Worm (Caenorhabditis elegans) whole organism, mixed stage, embryonic: ENCODE data around the gene W08G11.5.

ENCODE experiments used
- M03D4.4 ChIP-seq: sonication (generic microtip); optimal IDR thresholded peaks from 2 replicates; lab custom pipeline; 2017; ENCODE audit warnings: mild to moderate bottlenecking, missing genetic modification characterization, missing compliant biosample characterization
- bed-3 ChIP-seq: fragments of 200-800 bp; sonication (Bioruptor generic); optimal IDR thresholded peaks from 3 replicates; lab custom pipeline; 2018; ENCODE audit warnings: mild to moderate bottlenecking, missing genetic modification characterization, moderate library complexity, missing compliant biosample characterization
- blmp-1 ChIP-seq: fragments of 150-350 bp; optimal IDR thresholded peaks from 2 replicates; lab custom pipeline; 2014; ENCODE audit warnings: missing biosample characterization, missing genetic modification characterization
- ceh-39 ChIP-seq: fragments of 150-350 bp; optimal IDR thresholded peaks from 2 replicates; lab custom pipeline; 2014; ENCODE audit warnings: missing biosample characterization, missing genetic modification characterization
- ceh-43 ChIP-seq: fragments of 200-800 bp; sonication (Bioruptor generic); optimal IDR thresholded peaks from 2 replicates; lab custom pipeline; 2018; ENCODE audit warnings: mild to moderate bottlenecking, missing genetic modification characterization, moderate library complexity, missing compliant biosample characterization
- ceh-83 ChIP-seq: fragments of 200-800 bp; sonication (Bioruptor generic); optimal IDR thresholded peaks from 2 replicates; lab custom pipeline; 2018; ENCODE audit warnings: mild to moderate bottlenecking, missing genetic modification characterization, missing compliant biosample characterization
- ces-1 ChIP-seq: fragments of 150-350 bp; optimal IDR thresholded peaks from 2 replicates; lab custom pipeline; 2014; ENCODE audit warnings: missing biosample characterization, missing genetic modification reagents, missing genetic modification characterization
- cnd-1 ChIP-seq: fragments of 200-800 bp; sonication (Bioruptor generic); optimal IDR thresholded peaks from 2 replicates; lab custom pipeline; 2018; ENCODE audit warnings: mild to moderate bottlenecking, missing genetic modification characterization, missing compliant biosample characterization
- drap-1 ChIP-seq: fragments of 200-800 bp; sonication (Bioruptor generic); optimal IDR thresholded peaks from 3 replicates; lab custom pipeline; 2018; ENCODE audit warnings: mild to moderate bottlenecking, missing genetic modification characterization, missing compliant biosample characterization
- elt-1 ChIP-seq: sonication (generic microtip); optimal IDR thresholded peaks from 2 replicates; lab custom pipeline; 2017; ENCODE audit warnings: missing genetic modification characterization, mild to moderate bottlenecking, missing compliant biosample characterization, antibody characterized with exemption, moderate library complexity, borderline replicate concordance; ENCODE audit not compliant: insufficient read depth
- elt-3 ChIP-seq: fragments of 150-350 bp; optimal IDR thresholded peaks from 2 replicates; lab custom pipeline; 2014; ENCODE audit warnings: missing biosample characterization, missing genetic modification characterization
- ham-2 ChIP-seq: fragments of 200-800 bp; sonication (Bioruptor generic); optimal IDR thresholded peaks from 2 replicates; lab custom pipeline; 2018; ENCODE audit warnings: mild to moderate bottlenecking, missing genetic modification characterization, missing compliant biosample characterization
- hlh-1 ChIP-seq: fragments of 150-350 bp; optimal IDR thresholded peaks from 2 replicates; lab custom pipeline; 2014; ENCODE audit warnings: missing biosample characterization, missing genetic modification reagents, missing genetic modification characterization
- lin-13 ChIP-seq: fragments of 150-350 bp; optimal IDR thresholded peaks from 2 replicates; lab custom pipeline; 2014; ENCODE audit warnings: missing biosample characterization, missing genetic modification characterization
- lin-32 ChIP-seq: fragments of 200-800 bp; sonication (Bioruptor generic); optimal IDR thresholded peaks from 2 replicates; lab custom pipeline; 2018; ENCODE audit warnings: mild to moderate bottlenecking, missing genetic modification characterization, missing compliant biosample characterization
- lsy-2 ChIP-seq: fragments of 150-350 bp; optimal IDR thresholded peaks from 2 replicates; lab custom pipeline; 2014; ENCODE audit warnings: missing biosample characterization, missing genetic modification characterization
- mab-5 ChIP-seq: fragments of 150-350 bp; optimal IDR thresholded peaks from 2 replicates; lab custom pipeline; 2014; ENCODE audit warnings: missing biosample characterization, missing genetic modification characterization
- mep-1 ChIP-seq: fragments of 150-350 bp; optimal IDR thresholded peaks from 2 replicates; lab custom pipeline; 2017; ENCODE audit warnings: missing biosample characterization, missing genetic modification reagents, missing genetic modification characterization, inconsistent platforms
- mls-2 ChIP-seq: sonication (generic microtip); optimal IDR thresholded peaks from 2 replicates; lab custom pipeline; 2016; ENCODE audit warnings: mild to moderate bottlenecking, missing genetic modification characterization, moderate library complexity, missing compliant biosample characterization
- nhr-12 ChIP-seq: fragments of 150-350 bp; optimal IDR thresholded peaks from 2 replicates; lab custom pipeline; 2014; ENCODE audit warnings: missing biosample characterization, missing genetic modification characterization
- nhr-2 ChIP-seq: fragments of 150-350 bp; optimal IDR thresholded peaks from 2 replicates; lab custom pipeline; 2014; ENCODE audit warnings: missing biosample characterization, missing genetic modification characterization
- nhr-237 ChIP-seq: fragments of 150-350 bp; optimal IDR thresholded peaks from 2 replicates; lab custom pipeline; 2014; ENCODE audit warnings: missing biosample characterization, missing genetic modification characterization
- nhr-28 ChIP-seq: fragments of 150-350 bp; optimal IDR thresholded peaks from 2 replicates; lab custom pipeline; 2014; ENCODE audit warnings: missing biosample characterization, missing genetic modification characterization
- nhr-76 ChIP-seq: sonication (generic microtip); optimal IDR thresholded peaks from 2 replicates; lab custom pipeline; 2017; ENCODE audit warnings: missing biosample characterization, missing genetic modification characterization
- pha-4 ChIP-seq: fragments of 150-350 bp; optimal IDR thresholded peaks from 2 replicates; lab custom pipeline; 2018; ENCODE audit warnings: missing biosample characterization, missing genetic modification reagents, missing genetic modification characterization
- sem-2 ChIP-seq: fragments of 200-800 bp; sonication (Bioruptor generic); optimal IDR thresholded peaks from 2 replicates; lab custom pipeline; 2018; ENCODE audit warnings: mild to moderate bottlenecking, missing genetic modification characterization, missing compliant biosample characterization
- snpc-4 ChIP-seq: fragments of 150-350 bp; optimal IDR thresholded peaks from 2 replicates; lab custom pipeline; 2014; ENCODE audit warnings: missing biosample characterization, missing genetic modification characterization
- sptf-1 ChIP-seq: sonication (generic microtip); optimal IDR thresholded peaks from 2 replicates; lab custom pipeline; 2017; ENCODE audit warnings: mild to moderate bottlenecking, missing genetic modification characterization, moderate library complexity, missing compliant biosample characterization
- tbx-8 ChIP-seq: fragments of 200-800 bp; sonication (Bioruptor generic); optimal IDR thresholded peaks from 2 replicates; lab custom pipeline; 2018; ENCODE audit warnings: mild to moderate bottlenecking, missing genetic modification characterization, moderate library complexity, missing compliant biosample characterization
- unc-120 ChIP-seq: sonication (generic microtip); optimal IDR thresholded peaks from 2 replicates; lab custom pipeline; 2017; ENCODE audit warnings: missing genetic modification characterization, missing compliant biosample characterization; ENCODE audit not compliant: poor library complexity, severe bottlenecking
- unc-39 ChIP-seq: fragments of 150-350 bp; optimal IDR thresholded peaks from 2 replicates; lab custom pipeline; 2014; ENCODE audit warnings: missing biosample characterization, missing genetic modification characterization
- unc-62 ChIP-seq: fragments of 150-350 bp; optimal IDR thresholded peaks from 2 replicates; lab custom pipeline; 2014; ENCODE audit warnings: missing biosample characterization, missing genetic modification reagents, missing genetic modification characterization
- zip-8 ChIP-seq: fragments of 150-350 bp; optimal IDR thresholded peaks from 2 replicates; lab custom pipeline; 2014; ENCODE audit warnings: missing biosample characterization, missing genetic modification characterization
- ztf-11 ChIP-seq: fragments of 150-350 bp; optimal IDR thresholded peaks from 2 replicates; lab custom pipeline; 2014; ENCODE audit warnings: missing biosample characterization, missing genetic modification characterization

W08G11.5 gene

DNA sequence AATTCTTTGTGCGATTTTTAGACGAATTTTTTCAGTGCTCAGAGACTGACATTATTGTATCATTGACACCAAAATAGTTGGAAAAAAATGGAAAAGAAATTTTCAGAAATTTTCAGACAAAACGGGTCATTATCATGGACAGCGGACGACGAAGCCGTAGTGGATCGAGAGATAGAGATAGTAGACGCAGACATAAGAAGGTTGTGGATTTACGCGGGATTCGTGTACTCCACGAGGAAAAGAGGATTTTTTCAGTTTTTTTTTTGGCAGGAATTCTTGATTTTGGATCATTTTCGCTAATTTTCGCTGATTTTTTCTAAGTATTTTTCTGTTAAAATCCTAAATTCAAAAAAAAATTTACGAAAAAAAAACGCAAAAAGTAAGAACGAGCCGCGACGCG is 21.3 kb upstream of the W08G11.5 start, which contains the start of gene W08G11.3:
Gene W08G11.3 (plus strand): TSS at position 107 of the 400 bp plus-strand sequence.
- TF ChIP-seq drap-1 (no peak), M03D4.4 (tag; lab: Kevin White, UChicago) (no peak), mab-5 (tag; lab: Kevin White, UChicago) (no peak), nhr-12 (tag; lab: Kevin White, UChicago) (no peak), ces-1 (GFP tag; lab: Kevin White, UChicago) (no peak), mep-1 (no peak), ceh-43 (GFP tag; lab: Kevin White, UChicago) (no peak), lin-32 (GFP tag; lab: Kevin White, UChicago) (no peak), ceh-83 (GFP tag; lab: Kevin White, UChicago) (no peak), zip-8 (tag; lab: Kevin White, UChicago) (no peak), mls-2 (no peak), snpc-4 (tag; lab: Kevin White, UChicago) (no peak), unc-120 (tag; lab: Kevin White, UChicago) (no peak), nhr-28 (no peak), lin-13 (tag; lab: Kevin White, UChicago) (no peak), unc-62 (no peak)

ce11 chrV:16361350-16361749 is 15.0 kb upstream of the W08G11.5 start:
- TF ChIP-seq sem-2 (GFP tag; lab: Kevin White, UChicago) (no peak), ham-2 (GFP tag; lab: Kevin White, UChicago) (no peak), nhr-2 (tag; lab: Kevin White, UChicago) (no peak), unc-39 (tag; lab: Kevin White, UChicago) (no peak), unc-120 (tag; lab: Kevin White, UChicago) (no peak), mls-2 (no peak), ceh-39 (no peak), sptf-1 (tag; lab: Kevin White, UChicago) (no peak), nhr-28 (no peak), nhr-76 (tag; lab: Kevin White, UChicago) (no peak), cnd-1 (tag; lab: Kevin White, UChicago) (no peak)

DNA sequence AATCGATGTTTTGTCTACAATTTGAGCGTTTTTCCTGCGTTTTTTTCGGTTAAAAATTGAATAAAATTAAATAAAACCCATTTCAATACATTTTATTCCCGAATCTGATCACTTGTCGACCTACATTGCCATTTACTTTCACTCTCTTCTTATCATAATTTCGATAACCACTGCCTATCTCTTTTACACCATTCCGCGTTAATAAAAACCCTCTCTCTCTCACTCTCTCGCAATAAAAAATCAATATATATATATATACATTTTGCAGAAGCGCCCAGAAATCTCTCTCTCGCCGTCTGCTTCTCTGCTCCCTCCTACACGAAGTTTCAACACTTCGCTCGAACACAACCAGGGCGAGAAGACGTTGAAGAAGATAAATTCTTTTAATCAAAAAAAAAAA is 10.9 kb upstream of the W08G11.5 start, which contains the start of gene pptr-1:
Gene pptr-1 (plus strand): TSS at position 269 of the 400 bp plus-strand sequence.
- TF ChIP-seq unc-39 (tag; lab: Kevin White, UChicago) (no peak), blmp-1 (peak; percentile 47), nhr-2 (tag; lab: Kevin White, UChicago) (no peak), bed-3 (no peak), zip-8 (tag; lab: Kevin White, UChicago) (no peak), lin-13 (tag; lab: Kevin White, UChicago) (no peak), ztf-11 (tag; lab: Kevin White, UChicago) (no peak), elt-3 (tag; lab: Kevin White, UChicago) (peak; percentile 5)

DNA sequence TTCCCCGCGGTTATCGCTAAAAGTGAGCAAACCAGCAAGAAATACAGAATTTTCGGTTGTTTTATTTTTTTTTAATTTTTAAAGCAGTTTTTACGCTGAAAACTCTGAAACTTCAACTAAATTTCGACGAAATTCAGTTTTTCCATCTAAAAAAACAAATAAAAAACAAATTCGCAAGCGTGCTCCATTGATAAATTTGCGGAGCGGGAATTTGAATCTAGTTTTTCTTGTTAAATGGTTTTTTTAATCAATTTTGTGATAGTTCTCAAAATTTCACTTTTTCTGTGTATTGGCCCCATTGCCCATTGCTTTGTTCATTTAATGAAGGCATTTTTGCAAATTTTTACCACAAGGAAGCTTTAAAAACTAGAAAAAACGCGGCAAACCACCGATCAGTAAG is 10.5 kb upstream of the W08G11.5 start:
- no peak for TF ChIP-seq unc-120 (tag; lab: Kevin White, UChicago)
- no peak for TF ChIP-seq ceh-83 (GFP tag; lab: Kevin White, UChicago)
- no peak for TF ChIP-seq sptf-1 (tag; lab: Kevin White, UChicago)
- no peak for TF ChIP-seq cnd-1 (tag; lab: Kevin White, UChicago)
- no peak for TF ChIP-seq nhr-12 (tag; lab: Kevin White, UChicago)
- TF ChIP-seq pha-4: no peak
- TF ChIP-seq lin-32 (GFP tag; lab: Kevin White, UChicago): no peak
- no peak for TF ChIP-seq snpc-4 (tag; lab: Kevin White, UChicago)
- no peak for TF ChIP-seq blmp-1
- TF ChIP-seq drap-1: no peak
- no peak for TF ChIP-seq ces-1 (GFP tag; lab: Kevin White, UChicago)
- TF ChIP-seq mls-2: no peak

ce11 chrV:16355941-16356340 is 9.6 kb upstream of the W08G11.5 start:
- peak; percentile 76 for TF ChIP-seq ces-1 (GFP tag; lab: Kevin White, UChicago)
- TF ChIP-seq elt-1 (tag; lab: Kevin White, UChicago): no peak
- TF ChIP-seq drap-1: peak; percentile 37
- TF ChIP-seq cnd-1 (tag; lab: Kevin White, UChicago): peak; percentile 33
- TF ChIP-seq unc-62: peak; percentile 47
- no peak for TF ChIP-seq ceh-43 (GFP tag; lab: Kevin White, UChicago)
- TF ChIP-seq nhr-12 (tag; lab: Kevin White, UChicago): no peak
- peak; percentile 22 for TF ChIP-seq lsy-2 (tag; lab: Kevin White, UChicago)
- TF ChIP-seq lin-13 (tag; lab: Kevin White, UChicago): peak; percentile 42
- peak; percentile 77 for TF ChIP-seq mls-2
- TF ChIP-seq blmp-1: peak; percentile 42
- peak; percentile 65 for TF ChIP-seq sptf-1 (tag; lab: Kevin White, UChicago)
- peak; percentile 51 for TF ChIP-seq nhr-237
- TF ChIP-seq hlh-1 (tag; lab: Kevin White, UChicago): peak; percentile 22
- peak; percentile 85 for TF ChIP-seq nhr-2 (tag; lab: Kevin White, UChicago)
- peak; percentile 58 for TF ChIP-seq elt-3 (tag; lab: Kevin White, UChicago)
- TF ChIP-seq ceh-83 (GFP tag; lab: Kevin White, UChicago): no peak
- TF ChIP-seq pha-4: peak; percentile 70
- TF ChIP-seq M03D4.4 (tag; lab: Kevin White, UChicago): peak; percentile 8
- no peak for TF ChIP-seq tbx-8 (GFP tag; lab: Kevin White, UChicago)
- TF ChIP-seq unc-120 (tag; lab: Kevin White, UChicago): peak; percentile 59
- peak; percentile 42 for TF ChIP-seq mep-1
- peak; percentile 49 for TF ChIP-seq ceh-39
- peak; percentile 55 for TF ChIP-seq ham-2 (GFP tag; lab: Kevin White, UChicago)
- peak; percentile 51 for TF ChIP-seq ztf-11 (tag; lab: Kevin White, UChicago)
- no peak for TF ChIP-seq bed-3
- no peak for TF ChIP-seq nhr-28
